Fruit fly (Drosophila melanogaster): ENCODE data around the gene CG7255.

CG7255 gene

dm6 chr3L:15321001-15321438 is 17.0 kb downstream of the CG7255 start (continued):
- no peak for TF ChIP-seq slbo (GFP tag; IDR thresholded peaks at IDR 0.05)
- no peak for TF ChIP-seq BEAF-32 (GFP tag; optimal IDR thresholded peaks at IDR 0.05)
- TF ChIP-seq klu (GFP tag; IDR thresholded peaks at IDR 0.05) = no peak
- TF ChIP-seq vnd (GFP tag; IDR thresholded peaks at IDR 0.05; ENCODE audit: partially characterized antibody) = no peak
- no peak for TF ChIP-seq CG3163 (GFP tag; optimal IDR thresholded peaks at IDR 0.05)
- TF ChIP-seq ham (GFP tag; IDR thresholded peaks at IDR 0.05) = no peak
- no peak for TF ChIP-seq CG32767 (GFP tag; IDR thresholded peaks at IDR 0.05)
- TF ChIP-seq Ets65A (GFP tag) = no peak
- TF ChIP-seq Hr78 (GFP tag; optimal IDR thresholded peaks at IDR 0.05) = no peak
- TF ChIP-seq cwo (GFP tag; optimal IDR thresholded peaks at IDR 0.05) = no peak
- peak; percentile 7 for TF ChIP-seq CG15601 (tag; optimal IDR thresholded peaks at IDR 0.05)
- TF ChIP-seq chn (GFP tag; optimal IDR thresholded peaks at IDR 0.05) = peak; percentile 12
- peak; percentile 83 for TF ChIP-seq CG33557 (GFP tag; optimal IDR thresholded peaks at IDR 0.05)
- TF ChIP-seq D19A (tag; optimal IDR thresholded peaks at IDR 0.05) = peak; percentile 62
- TF ChIP-seq CG1529 (GFP tag; optimal IDR thresholded peaks at IDR 0.05) = no peak
- no peak for TF ChIP-seq Ets97D (GFP tag; optimal IDR thresholded peaks at IDR 0.05)
- TF ChIP-seq NC2α (GFP tag; optimal IDR thresholded peaks at IDR 0.05) = no peak
- TF ChIP-seq CG11504 (tag; optimal IDR thresholded peaks at IDR 0.05) = no peak
- no peak for TF ChIP-seq Eip74EF (GFP tag; optimal IDR thresholded peaks at IDR 0.05)
- no peak for TF ChIP-seq abd-A (tag; optimal IDR thresholded peaks at IDR 0.05)
- no peak for TF ChIP-seq Bgb (GFP tag; IDR thresholded peaks at IDR 0.05; ENCODE audit: partially characterized antibody)
- TF ChIP-seq CG31365 (tag; optimal IDR thresholded peaks at IDR 0.05) = no peak
- TF ChIP-seq tll (GFP tag; optimal IDR thresholded peaks at IDR 0.05) = no peak
- TF ChIP-seq CG8290 (GFP tag; optimal IDR thresholded peaks at IDR 0.05) = peak; percentile 7
- no peak for TF ChIP-seq CG8290 (tag; optimal IDR thresholded peaks at IDR 0.05)
- no peak for TF ChIP-seq Dfd (GFP tag; optimal IDR thresholded peaks at IDR 0.05)
- TF ChIP-seq Dek (tag; optimal IDR thresholded peaks at IDR 0.05) = no peak
- no peak for TF ChIP-seq MESR4 (GFP tag; optimal IDR thresholded peaks at IDR 0.05)
- no peak for TF ChIP-seq CG11085 (GFP tag; IDR thresholded peaks at IDR 0.05)
- no peak for TF ChIP-seq pnt (GFP tag; optimal IDR thresholded peaks at IDR 0.05)
- TF ChIP-seq CG4617 (GFP tag; optimal IDR thresholded peaks at IDR 0.05; ENCODE audit: borderline replicate concordance) = no peak
- no peak for TF ChIP-seq ap (GFP tag; IDR thresholded peaks at IDR 0.05)
- no peak for TF ChIP-seq CG16863 (GFP tag; optimal IDR thresholded peaks at IDR 0.05)
- no peak for TF ChIP-seq CG2120 (GFP tag; optimal IDR thresholded peaks at IDR 0.05)
- no peak for TF ChIP-seq CG6654 (GFP tag; optimal IDR thresholded peaks at IDR 0.05)
- no peak for TF ChIP-seq CHES-1-like (GFP tag; optimal IDR thresholded peaks at IDR 0.05)
- TF ChIP-seq tna (GFP tag; IDR thresholded peaks at IDR 0.05; ENCODE audit: partially characterized antibody) = no peak
- TF ChIP-seq CG6683 (GFP tag; optimal IDR thresholded peaks at IDR 0.05) = no peak
- no peak for TF ChIP-seq salm (tag; optimal IDR thresholded peaks at IDR 0.05)
- TF ChIP-seq CG10543 (GFP tag; optimal IDR thresholded peaks at IDR 0.05) = no peak
- no peak for TF ChIP-seq CG6175 (GFP tag; IDR thresholded peaks at IDR 0.05)
- TF ChIP-seq CG2889 (GFP tag; IDR thresholded peaks at IDR 0.05) = no peak
- TF ChIP-seq lab (GFP tag; optimal IDR thresholded peaks at IDR 0.05) = no peak
- no peak for TF ChIP-seq wek (GFP tag; optimal IDR thresholded peaks at IDR 0.05)
- TF ChIP-seq bbx (GFP tag; IDR thresholded peaks at IDR 0.05; ENCODE audit: partially characterized antibody) = no peak
- no peak for TF ChIP-seq CG17568 (GFP tag; optimal IDR thresholded peaks at IDR 0.05)
- no peak for TF ChIP-seq CG15269 (tag; optimal IDR thresholded peaks at IDR 0.05)
- TF ChIP-seq grau (tag; optimal IDR thresholded peaks at IDR 0.05) = peak; percentile 48
- no peak for TF ChIP-seq CG13296 (GFP tag; optimal IDR thresholded peaks at IDR 0.05)
- TF ChIP-seq ara (GFP tag; IDR thresholded peaks at IDR 0.05) = no peak
- TF ChIP-seq otp (GFP tag; IDR thresholded peaks at IDR 0.05) = no peak

Data from whole organism, embryonic.